Worm (Caenorhabditis elegans) whole organism, late embryonic: ENCODE results near the gene sre-48.

Experiments used
- C38D4.7 ChIP-seq: fragments of 200-800 bp; sonication (Bioruptor generic); optimal IDR thresholded peaks from 2 replicates; lab custom pipeline; 2018; ENCODE audit warnings: mild to moderate bottlenecking, missing genetic modification characterization, moderate library complexity, missing compliant biosample characterization
- K02D7.2 ChIP-seq: sonication (generic microtip); optimal IDR thresholded peaks from 2 replicates; lab custom pipeline; 2017; ENCODE audit warnings: mild to moderate bottlenecking, missing genetic modification characterization, missing compliant biosample characterization
- T23F11.4 ChIP-seq: fragments of 200-800 bp; sonication (Bioruptor generic); optimal IDR thresholded peaks from 2 replicates; lab custom pipeline; 2018; ENCODE audit warnings: mild to moderate bottlenecking, missing genetic modification characterization, missing compliant biosample characterization
- Y22D7AL.16 ChIP-seq: sonication (generic microtip); optimal IDR thresholded peaks from 2 replicates; lab custom pipeline; 2016; ENCODE audit warnings: missing genetic modification characterization, missing compliant biosample characterization
- ceh-14 ChIP-seq: sonication (generic microtip); optimal IDR thresholded peaks from 2 replicates; lab custom pipeline; 2016; ENCODE audit warnings: missing genotype, missing genetic modification characterization, missing compliant biosample characterization
- ceh-19 ChIP-seq: fragments of 200-800 bp; sonication (Bioruptor generic); optimal IDR thresholded peaks from 2 replicates; lab custom pipeline; 2018; ENCODE audit warnings: mild to moderate bottlenecking, missing genetic modification characterization, missing compliant biosample characterization
- ceh-24 ChIP-seq: sonication (generic microtip); optimal IDR thresholded peaks from 2 replicates; lab custom pipeline; 2016; ENCODE audit warnings: mild to moderate bottlenecking, missing genetic modification characterization, missing compliant biosample characterization
- ceh-31 ChIP-seq: sonication (generic microtip); optimal IDR thresholded peaks from 2 replicates; lab custom pipeline; 2016; ENCODE audit warnings: missing genetic modification characterization, missing compliant biosample characterization
- ceh-34 ChIP-seq: sonication (generic microtip); optimal IDR thresholded peaks from 2 replicates; lab custom pipeline; 2016; ENCODE audit warnings: mild to moderate bottlenecking, missing genetic modification characterization, missing compliant biosample characterization
- ceh-48 ChIP-seq: sonication (generic microtip); optimal IDR thresholded peaks from 2 replicates; lab custom pipeline; 2016; ENCODE audit warnings: missing genetic modification characterization, inconsistent platforms, missing compliant biosample characterization
- ceh-6 ChIP-seq: fragments of 200-800 bp; sonication (Bioruptor generic); optimal IDR thresholded peaks from 2 replicates; lab custom pipeline; 2018; ENCODE audit warnings: mild to moderate bottlenecking, missing genetic modification characterization, missing compliant biosample characterization
- dmd-4 ChIP-seq: sonication (generic microtip); optimal IDR thresholded peaks from 2 replicates; lab custom pipeline; 2016; ENCODE audit warnings: borderline replicate concordance, missing genetic modification characterization, missing compliant biosample characterization
- dve-1 ChIP-seq: sonication (generic microtip); optimal IDR thresholded peaks from 2 replicates; lab custom pipeline; 2017; ENCODE audit warnings: antibody characterized with exemption, mild to moderate bottlenecking, missing genetic modification characterization, missing compliant biosample characterization
- elt-2 ChIP-seq: sonication (generic microtip); optimal IDR thresholded peaks from 2 replicates; lab custom pipeline; 2016; ENCODE audit warnings: missing genetic modification reagents, missing genetic modification characterization, missing compliant biosample characterization
- eyg-1 ChIP-seq: sonication (generic microtip); optimal IDR thresholded peaks from 2 replicates; lab custom pipeline; 2016; ENCODE audit warnings: missing genotype, missing genetic modification characterization, missing compliant biosample characterization
- fax-1 ChIP-seq: sonication (generic microtip); optimal IDR thresholded peaks from 2 replicates; lab custom pipeline; 2016; ENCODE audit warnings: missing genotype, missing genetic modification characterization, missing compliant biosample characterization
- fkh-10 ChIP-seq: fragments of 150-350 bp; optimal IDR thresholded peaks from 2 replicates; lab custom pipeline; 2014; ENCODE audit warnings: missing biosample characterization, missing genetic modification reagents, missing genetic modification characterization
- fkh-6 ChIP-seq: sonication (generic microtip); optimal IDR thresholded peaks from 2 replicates; lab custom pipeline; 2016; ENCODE audit warnings: missing genetic modification characterization, missing compliant biosample characterization
- gmeb-2 ChIP-seq: sonication (generic microtip); optimal IDR thresholded peaks from 2 replicates; lab custom pipeline; 2016; ENCODE audit warnings: missing genetic modification characterization, inconsistent platforms, missing compliant biosample characterization
- hlh-30 ChIP-seq: sonication (generic microtip); optimal IDR thresholded peaks from 2 replicates; lab custom pipeline; 2017; ENCODE audit warnings: antibody characterized with exemption, missing genetic modification characterization, missing compliant biosample characterization; ENCODE audit not compliant: insufficient read depth
- hlh-6 ChIP-seq: sonication (generic microtip); optimal IDR thresholded peaks from 2 replicates; lab custom pipeline; 2016; ENCODE audit warnings: missing genotype, missing genetic modification characterization, missing compliant biosample characterization
- lin-11 ChIP-seq: fragments of 200-800 bp; sonication (Bioruptor generic); optimal IDR thresholded peaks from 2 replicates; lab custom pipeline; 2018; ENCODE audit warnings: mild to moderate bottlenecking, missing genetic modification characterization, missing compliant biosample characterization
- mec-3 ChIP-seq: sonication (generic microtip); optimal IDR thresholded peaks from 2 replicates; lab custom pipeline; 2016; ENCODE audit warnings: borderline replicate concordance, missing genetic modification characterization, missing compliant biosample characterization
- nhr-11 ChIP-seq: fragments of 150-350 bp; optimal IDR thresholded peaks from 2 replicates; lab custom pipeline; 2014; ENCODE audit warnings: missing biosample characterization, missing genetic modification characterization
- nhr-232 ChIP-seq: sonication (generic microtip); optimal IDR thresholded peaks from 2 replicates; lab custom pipeline; 2016; ENCODE audit warnings: missing genetic modification characterization, missing compliant biosample characterization
- npax-4 ChIP-seq: sonication (generic microtip); optimal IDR thresholded peaks from 2 replicates; lab custom pipeline; 2016; ENCODE audit warnings: missing genetic modification characterization, missing compliant biosample characterization
- odd-2 ChIP-seq: sonication (generic microtip); optimal IDR thresholded peaks from 2 replicates; lab custom pipeline; 2017; ENCODE audit warnings: antibody characterized with exemption, mild to moderate bottlenecking, missing genetic modification characterization, missing compliant biosample characterization
- pha-2 ChIP-seq: sonication (generic microtip); optimal IDR thresholded peaks from 2 replicates; lab custom pipeline; 2017; ENCODE audit warnings: mild to moderate bottlenecking, missing genetic modification characterization, missing compliant biosample characterization
- rnt-1 ChIP-seq: sonication (generic microtip); optimal IDR thresholded peaks from 2 replicates; lab custom pipeline; 2016; ENCODE audit warnings: missing genetic modification characterization, missing compliant biosample characterization
- sox-4 ChIP-seq: sonication (generic microtip); optimal IDR thresholded peaks from 2 replicates; lab custom pipeline; 2017; ENCODE audit warnings: mild to moderate bottlenecking, missing genetic modification characterization, inconsistent platforms, missing compliant biosample characterization
- ttx-3 ChIP-seq: sonication (generic microtip); optimal IDR thresholded peaks from 2 replicates; lab custom pipeline; 2016; ENCODE audit warnings: missing genetic modification reagents, missing genetic modification characterization, missing compliant biosample characterization
- unc-42 ChIP-seq: sonication (generic microtip); optimal IDR thresholded peaks from 2 replicates; lab custom pipeline; 2016; ENCODE audit warnings: missing genotype, missing genetic modification characterization, missing compliant biosample characterization
- unc-55 ChIP-seq: sonication (generic microtip); optimal IDR thresholded peaks from 2 replicates; lab custom pipeline; 2017; ENCODE audit warnings: missing biosample characterization, missing genetic modification reagents, missing genetic modification characterization
- unc-86 ChIP-seq: sonication (generic microtip); optimal IDR thresholded peaks from 2 replicates; lab custom pipeline; 2016; ENCODE audit warnings: missing genetic modification characterization, missing compliant biosample characterization

sre-48 gene

DNA sequence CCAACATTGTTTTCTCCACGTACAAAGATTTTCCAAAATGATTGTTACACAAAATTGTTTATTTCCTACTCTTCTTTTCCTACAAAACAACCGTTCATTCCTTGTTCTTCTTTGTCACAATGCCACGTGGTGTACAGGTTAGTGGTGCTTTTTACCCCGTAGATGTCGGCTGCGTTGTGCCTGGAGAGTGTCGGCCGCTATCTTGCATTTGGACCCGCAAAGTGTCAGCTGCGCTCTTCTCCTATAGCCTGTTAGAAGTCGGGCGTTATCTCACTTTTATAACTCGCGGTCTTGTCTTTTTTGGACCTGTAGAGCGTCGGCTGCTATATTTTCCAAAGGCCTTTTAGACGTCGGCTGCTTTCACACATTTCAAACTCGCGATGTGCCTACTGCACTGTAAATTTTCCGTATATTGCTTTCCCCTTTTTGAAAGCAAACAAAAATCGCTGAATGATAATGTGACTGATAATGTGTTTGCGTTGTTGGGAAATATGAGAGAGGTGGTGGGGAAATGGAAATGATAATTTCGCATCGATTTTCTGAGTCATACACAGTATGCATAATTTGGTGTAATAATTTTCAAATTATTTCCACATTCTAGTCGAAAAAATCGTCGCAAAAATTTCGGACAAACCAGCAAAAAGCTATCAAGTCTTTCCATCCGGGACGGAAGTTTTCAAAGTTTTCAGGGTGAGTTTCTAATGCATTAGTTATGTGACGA lies 31.1 kb upstream of the sre-48 start, which contains the start of gene F01D5.8:
F01D5.8 (plus strand) TSS at position 51 of the 721 bp plus-strand sequence.
- TF ChIP-seq nhr-11: no peak
- TF ChIP-seq npax-4 (tag; lab: Kevin White, UChicago): no peak
- TF ChIP-seq Y22D7AL.16: no peak
- TF ChIP-seq pha-2: no peak
- no peak for TF ChIP-seq ceh-48 (tag; lab: Kevin White, UChicago)
- no peak for TF ChIP-seq ceh-24 (tag; lab: Kevin White, UChicago)
- no peak for TF ChIP-seq fkh-6 (tag; lab: Kevin White, UChicago)
- no peak for TF ChIP-seq T23F11.4 (GFP tag; lab: Kevin White, UChicago)
- TF ChIP-seq odd-2: no peak
- TF ChIP-seq C38D4.7 (GFP tag; lab: Kevin White, UChicago): no peak

ce11 chrII:14008359-14008758 lies 28.7 kb upstream of the sre-48 start, which contains the start of gene F01D5.7:
TSS of gene F01D5.7 (plus strand) at chrII:14008659.
- no peak for TF ChIP-seq ceh-19 (GFP tag; lab: Kevin White, UChicago)
- no peak for TF ChIP-seq hlh-30 (tag; lab: Kevin White, UChicago)
- TF ChIP-seq gmeb-2 (tag; lab: Kevin White, UChicago): no peak
- TF ChIP-seq mec-3 (tag; lab: Kevin White, UChicago): no peak
- TF ChIP-seq ceh-34 (tag; lab: Kevin White, UChicago): no peak
- TF ChIP-seq fkh-10 (GFP tag; lab: Kevin White, UChicago): no peak
- TF ChIP-seq eyg-1 (tag; lab: Kevin White, UChicago): no peak
- no peak for TF ChIP-seq unc-86 (tag; lab: Kevin White, UChicago)
- no peak for TF ChIP-seq dmd-4 (tag; lab: Kevin White, UChicago)
- TF ChIP-seq ttx-3 (tag; lab: Kevin White, UChicago): no peak
- TF ChIP-seq K02D7.2 (tag; lab: Kevin White, UChicago): no peak
- TF ChIP-seq sox-4 (tag; lab: Kevin White, UChicago): no peak
- TF ChIP-seq rnt-1 (tag; lab: Kevin White, UChicago): no peak
- TF ChIP-seq nhr-232 (tag; lab: Kevin White, UChicago): no peak
- TF ChIP-seq elt-2: no peak

- TF ChIP-seq dve-1 (tag; lab: Kevin White, UChicago) (no peak), unc-55 (GFP tag; lab: Kevin White, UChicago) (no peak), lin-11 (no peak), hlh-30 (tag; lab: Kevin White, UChicago) (no peak), ceh-48 (tag; lab: Kevin White, UChicago) (no peak), hlh-6 (no peak)
- TF ChIP-seq, all 69 proteins: peak for 0
Measured at ce11 chrII:14006210-14006609, 26.5 kb upstream of the sre-48 start, which contains the start of gene F01D5.6. TSS of gene F01D5.6 (plus strand) at chrII:14006510.

DNA sequence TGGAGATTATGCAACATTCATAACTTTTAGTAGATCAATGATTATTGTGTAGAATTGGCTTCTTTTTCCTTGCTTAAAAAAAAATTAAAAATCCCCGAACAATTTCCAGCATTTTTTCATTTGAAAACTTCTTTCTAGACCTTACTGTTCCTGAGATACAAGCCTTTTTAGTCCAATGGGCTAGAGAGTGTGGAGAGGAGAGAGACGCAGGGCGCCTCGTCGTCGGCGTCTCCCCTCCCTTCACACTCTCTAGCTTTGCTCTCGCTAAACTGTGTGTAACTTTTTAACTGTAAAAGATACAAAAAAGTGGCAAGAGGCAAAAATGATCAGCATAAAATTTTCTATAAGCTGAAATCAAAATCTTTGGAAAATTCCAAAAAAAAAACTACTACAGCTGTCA lies 25.5 kb upstream of the sre-48 start:
- TF ChIP-seq ceh-6 (GFP tag; lab: Kevin White, UChicago) (no peak), ceh-14 (tag; lab: Kevin White, UChicago) (no peak), fkh-6 (tag; lab: Kevin White, UChicago) (no peak)

- TF ChIP-seq unc-42: no peak
- no peak for TF ChIP-seq sox-4 (tag; lab: Kevin White, UChicago)
- no peak for TF ChIP-seq fax-1
- TF ChIP-seq ceh-31 (tag; lab: Kevin White, UChicago): peak; percentile 21
Measured at ce11 chrII:14004770-14005169, 25.1 kb upstream of the sre-48 start.
